Fruit fly (Drosophila melanogaster) whole organism, embryonic: ENCODE data around the gene CG42268.

Source experiments
- B-H2 ChIP-seq: fragments of 200-800 bp; sonication (Bioruptor generic); optimal IDR thresholded peaks from 2 replicates; lab custom pipeline; 2018; ENCODE audit warnings: missing biosample characterization, mild to moderate bottlenecking, missing genetic modification characterization
- BEAF-32 ChIP-seq: fragments of 200-800 bp; sonication (Bioruptor generic); optimal IDR thresholded peaks from 3 replicates; lab custom pipeline; 2017; ENCODE audit warnings: missing biosample characterization, missing genetic modification characterization, mild to moderate bottlenecking, moderate library complexity, missing genetic modification reagents
- CG12071 ChIP-seq: fragments of 200-800 bp; sonication (Bioruptor generic); optimal IDR thresholded peaks from 3 replicates; lab custom pipeline; 2018; ENCODE audit warnings: missing biosample characterization, mild to moderate bottlenecking, missing genetic modification characterization
- CG12942 ChIP-seq: fragments of 200-800 bp; sonication (Bioruptor generic); optimal IDR thresholded peaks from 3 replicates; lab custom pipeline; 2016; ENCODE audit warnings: missing biosample characterization, missing genetic modification characterization
- CG14050 ChIP-seq: fragments of 200-800 bp; sonication (Bioruptor generic); IDR thresholded peaks from 3 replicates; pipeline ENCODE4 v1.3.6; 2022; ENCODE audit warnings: missing biosample characterization, missing genetic modification characterization
- CG14667 ChIP-seq: fragments of 200-800 bp; sonication (Bioruptor generic); IDR thresholded peaks from 2 replicates; pipeline ENCODE4 v1.3.6; 2022; ENCODE audit warnings: missing biosample characterization, missing genetic modification characterization
- CG15011 ChIP-seq: fragments of 200-800 bp; sonication (Bioruptor generic); optimal IDR thresholded peaks from 3 replicates; lab custom pipeline; 2018; ENCODE audit warnings: missing biosample characterization, mild to moderate bottlenecking, missing genetic modification characterization
- CG15601 ChIP-seq: fragments of 200-800 bp; sonication (Bioruptor generic); optimal IDR thresholded peaks from 3 replicates; lab custom pipeline; 2019; ENCODE audit warnings: missing biosample characterization, mild to moderate bottlenecking, missing genetic modification characterization, moderate library complexity
- CG17328 ChIP-seq: fragments of 200-800 bp; sonication (Bioruptor generic); IDR thresholded peaks from 2 replicates; pipeline ENCODE4 v1.3.6; 2022; ENCODE audit warnings: missing biosample characterization, missing genetic modification characterization
- CG17912 ChIP-seq: fragments of 200-800 bp; sonication (Bioruptor generic); optimal IDR thresholded peaks from 2 replicates; lab custom pipeline; 2018; ENCODE audit warnings: missing biosample characterization, mild to moderate bottlenecking, missing genetic modification characterization
- CG18764 ChIP-seq: fragments of 200-800 bp; sonication (Bioruptor generic); optimal IDR thresholded peaks from 3 replicates; lab custom pipeline; 2016; ENCODE audit warnings: missing biosample characterization, missing genetic modification characterization
- CG3726 ChIP-seq: fragments of 200-800 bp; sonication (Bioruptor generic); IDR thresholded peaks from 3 replicates; pipeline ENCODE4, ENCODE4 v1.3.6; 2022; ENCODE audit warnings: missing biosample characterization, missing genetic modification characterization
- CG4404 ChIP-seq: fragments of 200-800 bp; sonication (Bioruptor generic); IDR thresholded peaks from 2 replicates; pipeline ENCODE4 v1.3.6; 2022; ENCODE audit warnings: missing biosample characterization, missing genetic modification characterization
- CG6791 ChIP-seq: fragments of 200-800 bp; sonication (Bioruptor generic); IDR thresholded peaks from 3 replicates; pipeline ENCODE4 v1.3.6; 2022; ENCODE audit warnings: missing biosample characterization, missing genetic modification characterization; ENCODE audit not compliant: partially characterized antibody
- CG6813 ChIP-seq: fragments of 200-800 bp; sonication (Bioruptor generic); optimal IDR thresholded peaks from 2 replicates; lab custom pipeline; 2017; ENCODE audit warnings: missing biosample characterization, missing genetic modification characterization, mild to moderate bottlenecking, moderate library complexity, missing genetic modification reagents
- CG7372 ChIP-seq: fragments of 200-800 bp; sonication (Bioruptor generic); IDR thresholded peaks from 2 replicates; pipeline ENCODE4 v1.3.6; 2022; ENCODE audit warnings: missing biosample characterization, missing genetic modification characterization
- Deaf1 ChIP-seq: fragments of 200-800 bp; optimal IDR thresholded peaks from 3 replicates; lab custom pipeline; 2019; ENCODE audit warnings: missing biosample characterization, mild to moderate bottlenecking, missing genetic modification characterization, moderate library complexity
- Dip3 ChIP-seq: fragments of 200-800 bp; sonication (Bioruptor generic); optimal IDR thresholded peaks from 3 replicates; lab custom pipeline; 2016; ENCODE audit warnings: missing biosample characterization, missing genetic modification characterization
- Hr3 ChIP-seq: fragments of 200-800 bp; sonication (Bioruptor generic); optimal IDR thresholded peaks from 3 replicates; lab custom pipeline; 2016; ENCODE audit warnings: missing biosample characterization, missing genetic modification characterization
- Jarid2 ChIP-seq: fragments of 200-800 bp; sonication (Bioruptor generic); optimal IDR thresholded peaks from 3 replicates; lab custom pipeline; 2017; ENCODE audit warnings: mild to moderate bottlenecking, missing biosample characterization, missing genetic modification reagents, missing genetic modification characterization
- Myb ChIP-seq: fragments of 200-800 bp; sonication (Bioruptor generic); optimal IDR thresholded peaks from 2 replicates; lab custom pipeline; 2016; ENCODE audit warnings: missing biosample characterization, missing genetic modification characterization
- Neu2 ChIP-seq: fragments of 200-800 bp; sonication (Bioruptor generic); optimal IDR thresholded peaks from 3 replicates; lab custom pipeline; 2016; ENCODE audit warnings: missing biosample characterization, missing genetic modification characterization, borderline replicate concordance
- Rx ChIP-seq: fragments of 200-800 bp; sonication (Bioruptor generic); IDR thresholded peaks from 2 replicates; pipeline ENCODE4 v1.3.6; 2022; ENCODE audit warnings: missing biosample characterization, missing genetic modification characterization
- Spps ChIP-seq: fragments of 200-800 bp; sonication (Bioruptor generic); optimal IDR thresholded peaks from 2 replicates; lab custom pipeline; 2018; ENCODE audit warnings: missing biosample characterization, mild to moderate bottlenecking, missing genetic modification characterization
- Ssrp ChIP-seq: fragments of 200-800 bp; sonication (Bioruptor generic); optimal IDR thresholded peaks from 2 replicates; lab custom pipeline; 2018; ENCODE audit warnings: missing biosample characterization, mild to moderate bottlenecking, missing genetic modification characterization, moderate library complexity
- Tbp ChIP-seq: fragments of >200 bp; optimal IDR thresholded peaks from 2 replicates; lab custom pipeline; 2018; ENCODE audit warnings: missing biosample characterization, missing genetic modification characterization
- abd-A ChIP-seq: fragments of 200-800 bp; sonication (Bioruptor generic); optimal IDR thresholded peaks from 3 replicates; lab custom pipeline; 2019; ENCODE audit warnings: missing biosample characterization, mild to moderate bottlenecking, missing genetic modification characterization, moderate library complexity
- ase ChIP-seq: fragments of 200-800 bp; sonication (Bioruptor generic); IDR thresholded peaks from 3 replicates; pipeline ENCODE4 v1.3.6; 2022; ENCODE audit warnings: missing biosample characterization, missing genetic modification characterization
- chif ChIP-seq, 2 experiments: fragments of 200-800 bp; sonication (Bioruptor generic); optimal IDR thresholded peaks; 3 replicates each; lab custom pipeline; 2016; ENCODE audit warnings: missing biosample characterization in 2 of 2, missing genetic modification characterization in 2 of 2
- chinmo ChIP-seq: fragments of 200-800 bp; sonication (Bioruptor generic); IDR thresholded peaks from 4 replicates; pipeline ENCODE4 v1.3.6; 2022; ENCODE audit warnings: missing biosample characterization, missing genetic modification characterization; ENCODE audit not compliant: partially characterized antibody
- ci ChIP-seq: fragments of 200-800 bp; sonication (Bioruptor generic); IDR thresholded peaks from 3 replicates; pipeline ENCODE4 v1.3.6; 2022; ENCODE audit warnings: missing biosample characterization, missing genetic modification characterization
- dan ChIP-seq: fragments of 200-800 bp; sonication (Bioruptor generic); IDR thresholded peaks from 2 replicates; pipeline ENCODE4 v1.3.6; 2022; ENCODE audit warnings: missing biosample characterization, missing genetic modification characterization
- eyg ChIP-seq: fragments of 200-800 bp; sonication (Bioruptor generic); optimal IDR thresholded peaks from 3 replicates; lab custom pipeline; 2016; ENCODE audit warnings: missing biosample characterization, missing genetic modification characterization
- fd64A ChIP-seq: fragments of 200-800 bp; sonication (Bioruptor generic); optimal IDR thresholded peaks from 3 replicates; lab custom pipeline; 2018; ENCODE audit warnings: missing biosample characterization, mild to moderate bottlenecking, missing genetic modification characterization
- fd96Cb ChIP-seq: fragments of 200-800 bp; sonication (Bioruptor generic); optimal IDR thresholded peaks from 2 replicates; lab custom pipeline; 2018; ENCODE audit warnings: missing biosample characterization, mild to moderate bottlenecking, missing genetic modification characterization, moderate library complexity
- grn ChIP-seq: fragments of 200-800 bp; sonication (Bioruptor generic); optimal IDR thresholded peaks from 3 replicates; lab custom pipeline; 2017; ENCODE audit warnings: missing biosample characterization, missing genetic modification characterization
- gsb ChIP-seq: fragments of 200-800 bp; sonication (Bioruptor generic); IDR thresholded peaks from 2 replicates; pipeline ENCODE4 v1.3.6; 2022; ENCODE audit warnings: missing biosample characterization, missing genetic modification characterization
- her ChIP-seq: fragments of 200-800 bp; sonication (Bioruptor generic); optimal IDR thresholded peaks from 2 replicates; lab custom pipeline; 2016; ENCODE audit warnings: missing biosample characterization, missing genetic modification characterization
- ind ChIP-seq: fragments of 200-800 bp; sonication (Bioruptor generic); optimal IDR thresholded peaks from 3 replicates; lab custom pipeline; 2016; ENCODE audit warnings: missing biosample characterization, missing genetic modification characterization
- insv ChIP-seq, 2 experiments: fragments of 200-800 bp; sonication (Bioruptor generic); optimal IDR thresholded peaks; 3 replicates each; lab custom pipeline; 2016 to 2018; ENCODE audit warnings: missing biosample characterization in 2 of 2, missing genetic modification characterization in 2 of 2
- knrl ChIP-seq: fragments of 200-800 bp; sonication (Bioruptor generic); IDR thresholded peaks from 3 replicates; pipeline ENCODE4 v1.3.6; 2022; ENCODE audit warnings: missing biosample characterization, missing genetic modification characterization; ENCODE audit not compliant: partially characterized antibody
- lov ChIP-seq, 2 experiments: fragments of 200-800 bp in 1 of 2; fragments of >200 bp in 1 of 2; sonication (Bioruptor generic) in 1 of 2; IDR thresholded peaks in 1 of 2; optimal IDR thresholded peaks in 1 of 2; 2 replicates in 1 of 2; 3 replicates in 1 of 2; pipeline versions ENCODE4 v1.3.6 to Lab custom; 2017 to 2022; ENCODE audit warnings: missing biosample characterization in 1 of 2, missing genetic modification characterization in 1 of 2
- prd ChIP-seq, 3 experiments: fragments of >200 bp in 2 of 3; fragments of 200-800 bp in 1 of 3; sonication (Bioruptor generic) in 1 of 3; optimal IDR thresholded peaks in 2 of 3; IDR thresholded peaks in 1 of 3; 2 replicates in 2 of 3; 3 replicates in 1 of 3; pipeline versions ENCODE4 v1.3.6 to Lab custom; 2017 to 2022; ENCODE audit warnings: missing biosample characterization in 1 of 3, missing genetic modification characterization in 1 of 3
- repo ChIP-seq: fragments of 200-800 bp; sonication (Bioruptor generic); optimal IDR thresholded peaks from 2 replicates; lab custom pipeline; 2016; ENCODE audit warnings: missing biosample characterization, missing genetic modification characterization
- salm ChIP-seq: fragments of 200-800 bp; sonication (Bioruptor generic); optimal IDR thresholded peaks from 2 replicates; lab custom pipeline; 2018; ENCODE audit warnings: missing biosample characterization, mild to moderate bottlenecking, missing genetic modification characterization
- sd ChIP-seq: fragments of 200-800 bp; sonication (Bioruptor generic); optimal IDR thresholded peaks from 3 replicates; lab custom pipeline; 2018; ENCODE audit warnings: missing biosample characterization, mild to moderate bottlenecking, missing genetic modification characterization, moderate library complexity
- shn ChIP-seq: fragments of 200-800 bp; sonication (Bioruptor generic); optimal IDR thresholded peaks from 3 replicates; lab custom pipeline; 2016; ENCODE audit warnings: missing biosample characterization, missing genetic modification characterization
- trh ChIP-seq: fragments of 200-800 bp; sonication (Bioruptor generic); optimal IDR thresholded peaks from 2 replicates; lab custom pipeline; 2016; ENCODE audit warnings: missing biosample characterization, missing genetic modification characterization
- zen ChIP-seq: fragments of 200-800 bp; sonication (Bioruptor generic); optimal IDR thresholded peaks from 3 replicates; lab custom pipeline; 2018; ENCODE audit warnings: missing biosample characterization, mild to moderate bottlenecking, missing genetic modification characterization, moderate library complexity

Gene CG42268

dm6 chr3L:9696650-9697526 is 63.3 kb downstream of the CG42268 start, which contains the start of gene Prps (continued):
- TF ChIP-seq prd (optimal IDR thresholded peaks at IDR 0.05; lab: Kevin White, UChicago) (no peak), prd (GFP tag; IDR thresholded peaks at IDR 0.05; lab: Robert Waterston, UW) (peak; percentile 81), Myb (peak; percentile 58), ind (GFP tag; lab: Kevin White, UChicago) (peak; percentile 83), repo (peak; percentile 75), ase (GFP tag; lab: Robert Waterston, UW) (peak; percentile 70; the same call in 2 of the 3 replicates), Neu2 (no peak), CG15601 (tag; lab: Kevin White, UChicago) (peak; percentile 50), CG14050 (GFP tag; lab: Robert Waterston, UW) (peak; percentile 71), grn (GFP tag; lab: Kevin White, UChicago) (peak; percentile 52), CG14667 (GFP tag; lab: Robert Waterston, UW) (peak; percentile 58), her (peak; percentile 91), fd64A (GFP tag; lab: Kevin White, UChicago) (peak; percentile 40), Jarid2 (GFP tag; lab: Kevin White, UChicago) (peak; percentile 35), CG12071 (peak; percentile 87), Deaf1 (tag; lab: Kevin White, UChicago) (peak; percentile 54), CG7372 (GFP tag; lab: Robert Waterston, UW) (peak; percentile 70), eyg (peak; percentile 20), chinmo (0 out of 4 replicates have a peak, but pooled peaks have one; percentile 58), trh (GFP tag; lab: Kevin White, UChicago) (no peak), CG12942 (GFP tag; lab: Kevin White, UChicago) (peak; percentile 67), Rx (peak; percentile 66), gsb (GFP tag; lab: Robert Waterston, UW) (peak; percentile 40; the same call in 1 of the 2 replicates), insv (GFP tag; optimal IDR thresholded peaks at IDR 0.05; lab: Kevin White, UChicago) (no peak), Tbp (GFP tag; lab: Kevin White, UChicago) (no peak), lov (optimal IDR thresholded peaks at IDR 0.05; lab: Kevin White, UChicago) (no peak), lov (GFP tag; IDR thresholded peaks at IDR 0.05; lab: Robert Waterston, UW) (peak; percentile 78; the same call in 2 of the 3 replicates), Ssrp (no peak), zen (tag; lab: Kevin White, UChicago) (no peak), CG3726 (GFP tag; lab: Robert Waterston, UW) (0 out of 3 replicates have a peak, but pooled peaks have one; percentile 52), abd-A (tag; lab: Kevin White, UChicago) (peak; percentile 88)
- TF ChIP-seq, all 482 proteins: peak for 365

dm6 chr3L:9695647-9696046 is 64.5 kb downstream of the CG42268 start:
- TF ChIP-seq CG18764 (GFP tag; lab: Kevin White, UChicago) (no peak), CG15011 (GFP tag; lab: Kevin White, UChicago) (peak; percentile 31), trh (GFP tag; lab: Kevin White, UChicago) (no peak), ci (GFP tag; lab: Robert Waterston, UW) (no peak), CG6791 (GFP tag; lab: Robert Waterston, UW) (no peak), B-H2 (GFP tag; lab: Kevin White, UChicago) (no peak), BEAF-32 (GFP tag; lab: Kevin White, UChicago) (no peak), CG17912 (GFP tag; lab: Kevin White, UChicago) (no peak), CG4404 (GFP tag; lab: Robert Waterston, UW) (no peak), knrl (GFP tag; lab: Robert Waterston, UW) (no peak), Hr3 (GFP tag; lab: Kevin White, UChicago) (no peak), CG6813 (no peak), sd (tag; lab: Kevin White, UChicago) (peak; percentile 5), fd96Cb (tag; lab: Kevin White, UChicago) (no peak), shn (GFP tag; lab: Kevin White, UChicago) (no peak), chif (GFP tag; optimal IDR thresholded peaks at IDR 0.05; lab: Kevin White, UChicago) (no peak), Dip3 (GFP tag; lab: Kevin White, UChicago) (no peak), CG17328 (no peak), Spps (tag; lab: Kevin White, UChicago) (no peak), dan (no peak), salm (tag; lab: Kevin White, UChicago) (peak; percentile 10)
